Worm (Caenorhabditis elegans): Measurements from ENCODE around the gene M05D6.8.

- TF ChIP-seq scrt-1 (GFP tag; IDR thresholded peaks at IDR 0.05) (no peak), ama-1 (optimal IDR thresholded peaks at IDR 0.05) (no peak), tbx-11 (GFP tag; IDR thresholded peaks at IDR 0.05) (no peak), tbx-37 (GFP tag; conservative IDR thresholded peaks at IDR 0.05) (no peak), hmg-4 (GFP tag; optimal IDR thresholded peaks at IDR 0.05) (no peak), ets-7 (tag; optimal IDR thresholded peaks at IDR 0.05) (no peak), hmbx-1 (tag; optimal IDR thresholded peaks at IDR 0.05) (no peak), flt-1 (GFP tag; IDR thresholded peaks at IDR 0.05) (no peak), pes-1 (GFP tag; IDR thresholded peaks at IDR 0.05) (no peak), B0310.2 (tag; optimal IDR thresholded peaks at IDR 0.05) (no peak), hnd-1 (tag; optimal IDR thresholded peaks at IDR 0.05) (no peak), ceh-36 (tag; optimal IDR thresholded peaks at IDR 0.05) (no peak), F13C5.2 (tag; optimal IDR thresholded peaks at IDR 0.05) (no peak), aly-1 (tag; optimal IDR thresholded peaks at IDR 0.05) (no peak)
Measured at ce11 chrII:8481731-8482253, 10.8 kb upstream of the M05D6.8 start, which contains the start of gene M05D6.5.

All from whole organism, early embryonic.